Worm (Caenorhabditis elegans): ENCODE data around the gene F01D4.5.

DNA sequence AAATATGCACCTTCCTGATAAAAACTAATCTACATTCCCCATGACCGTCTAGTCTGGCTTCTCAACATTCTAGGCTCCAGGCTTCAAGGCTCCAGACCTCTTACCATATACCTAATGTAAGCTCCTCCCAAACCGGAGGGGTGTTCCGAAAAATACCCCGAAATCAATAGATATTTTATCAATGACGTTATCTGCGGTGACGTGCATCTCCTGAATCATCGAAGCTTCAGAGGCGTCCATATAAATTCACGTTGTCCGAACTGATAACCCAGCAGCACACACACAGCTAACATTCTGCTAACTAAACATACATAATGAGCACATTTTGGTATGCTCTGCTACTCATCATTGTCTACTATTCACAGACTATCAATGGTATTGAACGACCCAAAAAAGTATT is 14.0 kb downstream of the F01D4.5 start, which contains the start of gene ugt-44:
- TF ChIP-seq B0336.3 (GFP tag; IDR thresholded peaks at IDR 0.05) (0 out of 2 replicates have a peak, but pooled peaks have one; percentile 23), unc-62 (GFP tag; optimal IDR thresholded peaks at IDR 0.05) (no peak), snpc-4 (GFP tag; optimal IDR thresholded peaks at IDR 0.05) (no peak), snpc-4 (tag; optimal IDR thresholded peaks at IDR 0.05) (no peak), ekl-4 (GFP tag; IDR thresholded peaks at IDR 0.05) (no peak), ztf-18 (tag; optimal IDR thresholded peaks at IDR 0.05) (no peak), repo-1 (tag; optimal IDR thresholded peaks at IDR 0.05) (no peak), dpl-1 (GFP tag; optimal IDR thresholded peaks at IDR 0.05) (no peak), chd-7 (tag; optimal IDR thresholded peaks at IDR 0.05) (no peak), nhr-90 (tag; optimal IDR thresholded peaks at IDR 0.05) (no peak), F49E8.2 (tag; optimal IDR thresholded peaks at IDR 0.05; ENCODE audit: insufficient read depth) (no peak), xnd-1 (tag; optimal IDR thresholded peaks at IDR 0.05) (no peak), madf-10 (tag; optimal IDR thresholded peaks at IDR 0.05) (no peak)
